Worm (Caenorhabditis elegans): ENCODE results near the gene sago-1.

DNA sequence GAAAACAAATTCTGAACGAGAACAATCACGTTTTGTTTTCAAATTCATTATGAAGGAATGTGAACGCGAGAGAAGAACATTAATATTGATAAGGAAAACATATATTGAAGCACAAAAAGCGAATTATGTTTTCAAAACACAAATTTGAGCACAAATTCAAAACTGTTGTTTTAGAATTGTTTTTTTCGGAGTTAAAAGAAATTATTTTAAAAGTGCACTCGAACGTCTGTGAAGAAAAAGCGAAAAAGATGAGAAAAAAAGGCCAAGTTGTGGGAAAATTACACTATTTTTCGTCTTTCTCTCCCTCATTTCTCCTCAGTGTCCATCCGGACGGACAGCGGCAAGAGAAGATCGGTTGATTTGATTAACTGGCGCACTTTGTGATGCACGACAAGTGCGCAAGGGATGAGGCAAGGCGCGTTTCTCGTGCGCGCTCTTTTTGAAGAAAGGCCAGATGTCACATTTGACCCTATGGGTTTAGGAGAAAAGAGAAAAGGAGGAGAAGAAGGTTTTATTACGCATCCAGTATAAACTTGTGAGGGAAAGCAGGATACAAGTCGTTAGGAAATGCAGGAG lies 36.2 kb upstream of the sago-1 start, which contains the start of gene mrck-1:
- TF ChIP-seq him-1 (tag; optimal IDR thresholded peaks at IDR 0.05) (peak; percentile 92), W03F9.2 (tag; optimal IDR thresholded peaks at IDR 0.05) (peak; percentile 64), dao-5 (tag; optimal IDR thresholded peaks at IDR 0.05) (no peak)
